Worm (Caenorhabditis elegans) whole organism, L1 larva: ENCODE data around the gene T19D12.2.

ENCODE experiments used
- C34B4.2 ChIP-seq: sonication (generic microtip); optimal IDR thresholded peaks from 2 replicates; lab custom pipeline; 2017; ENCODE audit warnings: mild to moderate bottlenecking, missing genetic modification characterization, missing compliant biosample characterization
- ceh-8 ChIP-seq: fragments of 200-800 bp; sonication (Bioruptor generic); optimal IDR thresholded peaks from 2 replicates; lab custom pipeline; 2018; ENCODE audit warnings: mild to moderate bottlenecking, missing genetic modification characterization, moderate library complexity, missing compliant biosample characterization
- dsc-1 ChIP-seq: sonication (generic microtip); optimal IDR thresholded peaks from 2 replicates; lab custom pipeline; 2016; ENCODE audit warnings: mild to moderate bottlenecking, missing genetic modification characterization, missing compliant biosample characterization
- efl-1 ChIP-seq, 4 experiments: fragments of 150-350 bp; optimal IDR thresholded peaks in 3 of 4; peaks in 1 of 4; 1 replicate in 1 of 4; 2 replicates in 3 of 4; lab custom pipeline; 2014; ENCODE audit warnings: missing biosample characterization in 2 of 4, missing genetic modification characterization in 2 of 4, missing genetic modification reagents in 2 of 4
- efl-3 ChIP-seq: fragments of 200-800 bp; sonication (Bioruptor generic); optimal IDR thresholded peaks from 2 replicates; lab custom pipeline; 2018; ENCODE audit warnings: mild to moderate bottlenecking, missing genetic modification characterization, missing compliant biosample characterization
- elt-2 ChIP-seq: sonication (generic microtip); optimal IDR thresholded peaks from 2 replicates; lab custom pipeline; 2016; ENCODE audit warnings: missing genetic modification characterization, mild to moderate bottlenecking, inconsistent platforms, missing compliant biosample characterization, missing genetic modification reagents
- fkh-8 ChIP-seq: sonication (generic microtip); optimal IDR thresholded peaks from 2 replicates; lab custom pipeline; 2016; ENCODE audit warnings: mild to moderate bottlenecking, missing genetic modification characterization, missing compliant biosample characterization
- hlh-17 ChIP-seq: fragments of 200-800 bp; sonication (Bioruptor generic); optimal IDR thresholded peaks from 2 replicates; lab custom pipeline; 2018; ENCODE audit warnings: missing genetic modification characterization, mild to moderate bottlenecking, missing compliant biosample characterization, moderate library complexity, borderline replicate concordance
- isw-1 ChIP-seq: fragments of 200-800 bp; sonication (Bioruptor generic); IDR thresholded peaks from 2 replicates; pipeline ENCODE4 v1.3.6; 2022; ENCODE audit warnings: missing genetic modification characterization, missing compliant biosample characterization
- jun-1 ChIP-seq: fragments of 150-350 bp; optimal IDR thresholded peaks from 2 replicates; lab custom pipeline; 2014; ENCODE audit warnings: missing biosample characterization, missing genetic modification reagents, missing genetic modification characterization
- lin-13 ChIP-seq: fragments of 150-350 bp; optimal IDR thresholded peaks from 2 replicates; lab custom pipeline; 2014; ENCODE audit warnings: missing biosample characterization, missing genetic modification reagents, missing genetic modification characterization
- lin-14 ChIP-seq: fragments of 200-800 bp; sonication (Bioruptor generic); optimal IDR thresholded peaks from 2 replicates; lab custom pipeline; 2018; ENCODE audit warnings: mild to moderate bottlenecking, missing genetic modification characterization, moderate library complexity, missing compliant biosample characterization
- lin-15B ChIP-seq: fragments of 150-350 bp; sonication (generic microtip); optimal IDR thresholded peaks from 3 replicates; lab custom pipeline; 2014; ENCODE audit warnings: missing biosample characterization, missing genetic modification characterization
- mef-2 ChIP-seq: fragments of 150-350 bp; optimal IDR thresholded peaks from 2 replicates; lab custom pipeline; 2014; ENCODE audit warnings: missing biosample characterization, missing genetic modification characterization
- nhr-20 ChIP-seq: sonication (generic microtip); optimal IDR thresholded peaks from 2 replicates; lab custom pipeline; 2016; ENCODE audit warnings: mild to moderate bottlenecking, missing genetic modification characterization, missing compliant biosample characterization
- nhr-28 ChIP-seq: fragments of 150-350 bp; optimal IDR thresholded peaks from 2 replicates; lab custom pipeline; 2014; ENCODE audit warnings: missing biosample characterization, missing genetic modification characterization
- nhr-76 ChIP-seq: sonication (generic microtip); optimal IDR thresholded peaks from 2 replicates; lab custom pipeline; 2017; ENCODE audit warnings: missing biosample characterization, missing genetic modification characterization
- nhr-77 ChIP-seq: fragments of 150-350 bp; optimal IDR thresholded peaks from 2 replicates; lab custom pipeline; 2014; ENCODE audit warnings: missing biosample characterization, missing genetic modification characterization
- nhr-84 ChIP-seq: sonication (generic microtip); optimal IDR thresholded peaks from 2 replicates; lab custom pipeline; 2017; ENCODE audit warnings: missing biosample characterization, missing genetic modification characterization
- nhr-85 ChIP-seq: sonication (generic microtip); peaks from one replicate; lab custom pipeline; 2016; ENCODE audit warnings: missing genetic modification characterization, inconsistent platforms, missing compliant biosample characterization
- pag-3 ChIP-seq: sonication (generic microtip); optimal IDR thresholded peaks from 2 replicates; lab custom pipeline; 2017; ENCODE audit warnings: missing genetic modification characterization, mild to moderate bottlenecking, missing compliant biosample characterization, antibody characterized with exemption, borderline replicate concordance; ENCODE audit not compliant: insufficient read depth
- pax-3 ChIP-seq: fragments of 200-800 bp; sonication (Bioruptor generic); optimal IDR thresholded peaks from 2 replicates; lab custom pipeline; 2018; ENCODE audit warnings: mild to moderate bottlenecking, missing genetic modification characterization, moderate library complexity, missing compliant biosample characterization
- pqm-1 ChIP-seq: sonication (generic microtip); optimal IDR thresholded peaks from 3 replicates; lab custom pipeline; 2017; ENCODE audit warnings: missing biosample characterization, missing genetic modification characterization
- skn-1 ChIP-seq: fragments of 150-350 bp; optimal IDR thresholded peaks from 2 replicates; lab custom pipeline; 2014; ENCODE audit warnings: missing biosample characterization, missing genetic modification characterization
- snu-23 ChIP-seq: sonication (generic microtip); optimal IDR thresholded peaks from 2 replicates; lab custom pipeline; 2016; ENCODE audit warnings: missing genetic modification characterization, missing compliant biosample characterization
- sptf-1 ChIP-seq: fragments of 150-350 bp; optimal IDR thresholded peaks from 2 replicates; lab custom pipeline; 2014; ENCODE audit warnings: missing biosample characterization, missing genetic modification characterization
- sup-37 ChIP-seq: fragments of 200-800 bp; sonication (Bioruptor generic); optimal IDR thresholded peaks from 2 replicates; lab custom pipeline; 2018; ENCODE audit warnings: mild to moderate bottlenecking, missing genetic modification characterization, missing compliant biosample characterization
- vab-15 ChIP-seq: sonication (generic microtip); optimal IDR thresholded peaks from 2 replicates; lab custom pipeline; 2017; ENCODE audit warnings: missing genotype, mild to moderate bottlenecking, missing genetic modification characterization, missing compliant biosample characterization
- ztf-4 ChIP-seq: fragments of 150-350 bp; optimal IDR thresholded peaks from 2 replicates; lab custom pipeline; 2014; ENCODE audit warnings: missing biosample characterization, missing genetic modification characterization

The T19D12.2 gene

ce11 chrII:6665908-6666307 is 4.8 kb downstream of the T19D12.2 start:
- TF ChIP-seq elt-2 (peak; percentile 64), lin-15B (tag; lab: Kevin White, UChicago) (no peak)

DNA sequence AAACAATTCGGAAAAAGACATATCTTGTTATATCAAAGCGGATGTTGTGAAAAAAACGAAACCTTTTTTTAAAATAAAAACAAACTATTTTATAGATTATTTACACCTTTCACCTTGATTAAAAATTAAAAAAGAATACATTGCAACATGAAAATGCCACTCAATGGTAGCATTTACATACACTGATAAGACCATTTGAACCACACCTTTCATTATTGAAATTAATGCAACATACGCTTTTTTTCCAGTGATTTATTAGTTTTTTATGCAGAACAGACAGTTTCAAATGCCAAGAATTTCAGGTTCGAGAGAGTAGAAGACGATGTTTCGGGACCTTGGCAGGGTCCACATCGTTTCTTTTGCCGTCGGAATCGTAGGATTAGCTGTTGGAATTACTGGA is 5.5 kb downstream of the T19D12.2 start, which contains the start of gene T19D12.1:
T19D12.1 (plus strand) TSS at position 301 of the 400 bp plus-strand sequence.
- no peak for TF ChIP-seq lin-13 (GFP tag; lab: Kevin White, UChicago)
- no peak for TF ChIP-seq vab-15 (tag; lab: Kevin White, UChicago)
- TF ChIP-seq pag-3 (tag; lab: Kevin White, UChicago) = no peak
- TF ChIP-seq nhr-84 (tag; lab: Kevin White, UChicago) = no peak
- TF ChIP-seq nhr-76 (tag; lab: Kevin White, UChicago) = no peak
- no peak for TF ChIP-seq dsc-1 (tag; lab: Kevin White, UChicago)
- TF ChIP-seq C34B4.2 (tag; lab: Kevin White, UChicago) = no peak
- TF ChIP-seq sptf-1 (tag; lab: Kevin White, UChicago) = no peak
- TF ChIP-seq efl-3 (GFP tag; lab: Kevin White, UChicago) = no peak
- no peak for TF ChIP-seq efl-1 (optimal IDR thresholded peaks at IDR 0.05; lab: Kevin White, UChicago)
- TF ChIP-seq efl-1 (GFP tag; optimal IDR thresholded peaks at IDR 0.05 in 1 of 2; lab: Kevin White, UChicago) = no peak
- TF ChIP-seq isw-1 (GFP tag; lab: Robert Waterston, UW) = no peak
- no peak for TF ChIP-seq jun-1 (tag; lab: Kevin White, UChicago)

ce11 chrII:6667534-6667933 is 6.4 kb downstream of the T19D12.2 start:
- TF ChIP-seq efl-1 (optimal IDR thresholded peaks at IDR 0.05; lab: Kevin White, UChicago) (no peak), efl-1 (GFP tag; optimal IDR thresholded peaks at IDR 0.05 in 1 of 2; lab: Kevin White, UChicago) (peak in 1 of 2 experiments; percentile 20), jun-1 (tag; lab: Kevin White, UChicago) (no peak)

DNA sequence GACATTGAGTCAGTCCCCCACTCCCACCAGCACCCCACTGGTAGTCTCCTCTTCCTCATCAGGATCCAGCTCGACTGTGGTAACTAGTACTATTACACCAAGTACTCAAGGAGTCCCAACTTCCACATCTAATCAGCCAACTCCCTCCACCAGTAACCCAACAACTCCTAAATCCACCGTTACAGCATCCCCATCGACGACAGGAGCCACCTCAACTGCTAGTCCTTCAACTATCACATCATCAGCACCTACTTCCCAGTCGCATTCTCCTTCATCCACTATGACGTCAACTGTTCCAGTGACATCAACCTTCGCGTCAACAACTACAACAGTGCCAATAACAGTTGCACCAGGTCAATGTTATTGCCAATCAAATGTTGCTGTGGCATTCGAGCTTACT is 7.4 kb downstream of the T19D12.2 start:
- TF ChIP-seq pax-3 = no peak
- TF ChIP-seq elt-2 = no peak
- no peak for TF ChIP-seq ztf-4 (tag; lab: Kevin White, UChicago)
- no peak for TF ChIP-seq pqm-1
- TF ChIP-seq lin-14 = no peak

ce11 chrII:6673894-6674293 is 12.8 kb downstream of the T19D12.2 start, which contains the start of gene H43E16.1:
TSS of gene H43E16.1 (plus strand) at chrII:6674268.
- TF ChIP-seq efl-1 (optimal IDR thresholded peaks at IDR 0.05; lab: Kevin White, UChicago) (no peak), efl-1 (GFP tag; optimal IDR thresholded peaks at IDR 0.05 in 1 of 2; lab: Kevin White, UChicago) (peak in 1 of 2 experiments; percentile 43), sup-37 (GFP tag; lab: Kevin White, UChicago) (no peak), skn-1 (no peak), elt-2 (peak; percentile 72), nhr-77 (tag; lab: Kevin White, UChicago) (no peak)
- TF ChIP-seq, all 84 proteins: peak for 2

DNA sequence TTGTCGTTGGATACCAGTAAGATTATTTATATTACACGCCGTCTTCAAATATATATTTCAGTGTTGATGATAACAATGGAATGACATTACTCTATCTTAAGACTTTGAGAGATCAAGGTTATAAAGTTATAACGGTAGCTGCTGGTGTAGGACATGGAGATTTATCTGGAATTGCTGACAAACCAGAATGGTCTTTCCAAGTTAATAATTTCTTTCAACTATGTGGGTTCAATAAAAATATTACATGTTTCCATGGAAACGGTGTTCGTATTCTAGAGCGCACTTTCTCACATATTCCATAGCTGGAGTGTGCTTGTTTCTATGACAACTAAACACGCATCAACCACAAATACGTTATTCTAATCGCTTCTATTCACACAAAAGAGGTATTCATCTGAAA is 18.6 kb downstream of the T19D12.2 start, which contains the start of gene ift-74:
ift-74 (plus strand) TSS at position 301 of the 400 bp plus-strand sequence.
- TF ChIP-seq fkh-8 (tag; lab: Kevin White, UChicago) = peak; percentile 40
- TF ChIP-seq mef-2 (tag; lab: Kevin White, UChicago) = no peak

DNA sequence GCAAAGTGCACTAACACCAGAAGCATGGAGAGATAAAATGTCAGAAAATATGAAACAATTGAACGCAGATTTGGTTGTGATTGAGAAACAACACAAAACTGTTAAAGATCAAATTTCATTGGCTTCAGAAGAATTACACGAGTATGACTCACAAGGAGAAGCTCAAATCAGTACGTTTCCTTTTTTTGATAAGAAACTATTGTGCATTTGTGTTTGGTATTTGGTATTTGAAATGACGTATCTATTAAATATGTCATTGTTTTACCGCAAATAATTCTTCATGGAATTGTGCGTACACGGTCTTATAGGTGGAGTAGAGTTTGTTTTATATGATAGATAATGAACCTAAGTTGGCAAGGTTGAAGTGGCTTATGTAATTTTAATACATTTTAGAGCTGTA is 20.3 kb downstream of the T19D12.2 start:
- TF ChIP-seq hlh-17 (no peak), nhr-28 (no peak), snu-23 (GFP tag; lab: Kevin White, UChicago) (no peak)

- TF ChIP-seq nhr-85 (tag; lab: Kevin White, UChicago) (peak; percentile 13), ceh-8 (no peak), nhr-20 (tag; lab: Kevin White, UChicago) (no peak)
These were observed 21.8 kb downstream of the T19D12.2 start for ce11 chrII:6682918-6683317.
